Fruit fly (Drosophila melanogaster) whole organism, embryonic: ENCODE data around the gene CG32772.
A peak's percentile ranks its signal among the peaks of the same experiment; 100 is the strongest.

ENCODE experiments used
- Atf6 ChIP-seq: fragments of 200-800 bp; sonication (Bioruptor generic); IDR thresholded peaks from 2 replicates; pipeline ENCODE4 v1.3.6; 2022; ENCODE audit warnings: missing biosample characterization, missing genetic modification characterization
- CG10267 ChIP-seq: fragments of 200-800 bp; sonication (Bioruptor generic); optimal IDR thresholded peaks from 2 replicates; lab custom pipeline; 2018; ENCODE audit warnings: missing biosample characterization, mild to moderate bottlenecking, missing genetic modification characterization, moderate library complexity
- CG10565 ChIP-seq: fragments of 200-800 bp; sonication (Bioruptor generic); optimal IDR thresholded peaks from 3 replicates; lab custom pipeline; 2016; ENCODE audit warnings: missing biosample characterization, mild to moderate bottlenecking, missing genetic modification characterization
- CG11093 ChIP-seq: fragments of 200-800 bp; sonication (Bioruptor generic); IDR thresholded peaks from 3 replicates; pipeline ENCODE4 v1.3.6; 2022; ENCODE audit warnings: missing biosample characterization, missing genetic modification characterization
- CG12236 ChIP-seq: fragments of 200-800 bp; sonication (Bioruptor generic); optimal IDR thresholded peaks from 2 replicates; lab custom pipeline; 2016; ENCODE audit warnings: missing biosample characterization, missing genetic modification characterization
- CG1603 ChIP-seq: fragments of 200-800 bp; sonication (Bioruptor generic); optimal IDR thresholded peaks from 2 replicates; lab custom pipeline; 2019; ENCODE audit warnings: missing biosample characterization, mild to moderate bottlenecking, missing genetic modification characterization, moderate library complexity
- CG17328 ChIP-seq: fragments of 200-800 bp; sonication (Bioruptor generic); IDR thresholded peaks from 2 replicates; pipeline ENCODE4 v1.3.6; 2022; ENCODE audit warnings: missing biosample characterization, missing genetic modification characterization
- CG18764 ChIP-seq: fragments of 200-800 bp; sonication (Bioruptor generic); optimal IDR thresholded peaks from 3 replicates; lab custom pipeline; 2016; ENCODE audit warnings: missing biosample characterization, missing genetic modification characterization
- CG31441 ChIP-seq: fragments of 200-800 bp; sonication (Bioruptor generic); IDR thresholded peaks from 2 replicates; pipeline ENCODE4 v1.3.6; 2022; ENCODE audit warnings: missing biosample characterization, missing genetic modification characterization
- CG3163 ChIP-seq: fragments of 200-800 bp; sonication (Bioruptor generic); optimal IDR thresholded peaks from 3 replicates; lab custom pipeline; 2016; ENCODE audit warnings: missing biosample characterization, missing genetic modification characterization
- CG34376 ChIP-seq: fragments of 200-800 bp; sonication (Bioruptor generic); optimal IDR thresholded peaks from 2 replicates; lab custom pipeline; 2018; ENCODE audit warnings: missing biosample characterization, mild to moderate bottlenecking, missing genetic modification characterization
- CG3838 ChIP-seq: fragments of 200-800 bp; sonication (Bioruptor generic); optimal IDR thresholded peaks from 3 replicates; lab custom pipeline; 2016; ENCODE audit warnings: missing biosample characterization, missing genetic modification characterization
- CG3847 ChIP-seq: fragments of 200-800 bp; sonication (Bioruptor generic); IDR thresholded peaks from 2 replicates; pipeline ENCODE4 v1.3.6; 2022; ENCODE audit warnings: missing biosample characterization, missing genetic modification characterization
- CG4707 ChIP-seq: fragments of 200-800 bp; sonication (Bioruptor generic); optimal IDR thresholded peaks from 2 replicates; lab custom pipeline; 2018; ENCODE audit warnings: missing biosample characterization, mild to moderate bottlenecking, missing genetic modification characterization, moderate library complexity
- CG4854 ChIP-seq: fragments of 200-800 bp; sonication (Bioruptor generic); optimal IDR thresholded peaks from 2 replicates; lab custom pipeline; 2016; ENCODE audit warnings: missing biosample characterization, missing genetic modification characterization, inconsistent platforms
- CG7928 ChIP-seq: fragments of 200-800 bp; sonication (Bioruptor generic); optimal IDR thresholded peaks from 2 replicates; lab custom pipeline; 2017; ENCODE audit warnings: missing biosample characterization, mild to moderate bottlenecking, missing genetic modification characterization
- CG8089 ChIP-seq: fragments of 200-800 bp; sonication (Bioruptor generic); optimal IDR thresholded peaks from 3 replicates; lab custom pipeline; 2016; ENCODE audit warnings: missing biosample characterization, missing genetic modification characterization
- CG8388 ChIP-seq: fragments of 200-800 bp; sonication (Bioruptor generic); optimal IDR thresholded peaks from 2 replicates; lab custom pipeline; 2019; ENCODE audit warnings: missing biosample characterization, mild to moderate bottlenecking, missing genetic modification characterization, moderate library complexity
- Dbx ChIP-seq: fragments of 200-800 bp; sonication (Bioruptor generic); IDR thresholded peaks from 3 replicates; pipeline ENCODE4 v1.3.6; 2022; ENCODE audit warnings: missing biosample characterization, missing genetic modification characterization
- Dll ChIP-seq: fragments of 200-800 bp; sonication (Bioruptor generic); IDR thresholded peaks from 4 replicates; pipeline ENCODE4 v1.3.6; 2022; ENCODE audit warnings: missing biosample characterization, missing genetic modification characterization; ENCODE audit not compliant: partially characterized antibody
- Dp ChIP-seq: fragments of 200-800 bp; sonication (Bioruptor generic); optimal IDR thresholded peaks from 2 replicates; lab custom pipeline; 2018; ENCODE audit warnings: missing biosample characterization, mild to moderate bottlenecking, missing genetic modification characterization, moderate library complexity
- Drgx ChIP-seq: fragments of 200-800 bp; sonication (Bioruptor generic); IDR thresholded peaks from 2 replicates; pipeline ENCODE4 v1.3.6; 2022; ENCODE audit warnings: missing biosample characterization, missing genetic modification characterization
- Gsc ChIP-seq: fragments of 200-800 bp; sonication (Bioruptor generic); IDR thresholded peaks from 2 replicates; pipeline ENCODE4 v1.3.6; 2022; ENCODE audit warnings: missing biosample characterization, missing genetic modification characterization
- MBD-R2 ChIP-seq: fragments of 200-800 bp; sonication (Bioruptor generic); IDR thresholded peaks from 2 replicates; pipeline ENCODE4 v1.3.6; 2022; ENCODE audit warnings: missing biosample characterization, missing genetic modification characterization
- Mad ChIP-seq: fragments of 200-800 bp; sonication (Bioruptor generic); optimal IDR thresholded peaks from 2 replicates; lab custom pipeline; 2016; ENCODE audit warnings: missing biosample characterization, missing genetic modification characterization
- Nf-YC ChIP-seq: fragments of 200-800 bp; optimal IDR thresholded peaks from 3 replicates; lab custom pipeline; 2019; ENCODE audit warnings: missing biosample characterization, mild to moderate bottlenecking, missing genetic modification characterization, moderate library complexity
- Opbp ChIP-seq: fragments of 200-800 bp; sonication (Bioruptor generic); IDR thresholded peaks from 3 replicates; pipeline ENCODE4 v1.3.6; 2022; ENCODE audit warnings: missing biosample characterization, missing genetic modification characterization; ENCODE audit not compliant: partially characterized antibody
- Optix ChIP-seq: fragments of 200-800 bp; sonication (Bioruptor generic); IDR thresholded peaks from 3 replicates; pipeline ENCODE4 v1.3.6; 2022; ENCODE audit warnings: missing biosample characterization, missing genetic modification characterization
- Side ChIP-seq: fragments of 200-800 bp; sonication (Bioruptor generic); optimal IDR thresholded peaks from 2 replicates; lab custom pipeline; 2016; ENCODE audit warnings: missing biosample characterization, missing genetic modification characterization
- Sin3A ChIP-seq: fragments of >200 bp; optimal IDR thresholded peaks from 2 replicates; lab custom pipeline; 2018
- Sox102F ChIP-seq: fragments of 200-800 bp; sonication (Bioruptor generic); optimal IDR thresholded peaks from 2 replicates; lab custom pipeline; 2018; ENCODE audit warnings: missing biosample characterization, mild to moderate bottlenecking, missing genetic modification characterization, moderate library complexity
- Vsx1 ChIP-seq: fragments of 200-800 bp; sonication (Bioruptor generic); optimal IDR thresholded peaks from 2 replicates; lab custom pipeline; 2017; ENCODE audit warnings: missing biosample characterization, mild to moderate bottlenecking, missing genetic modification characterization, missing genetic modification reagents
- bigmax ChIP-seq: fragments of 200-800 bp; sonication (Bioruptor generic); optimal IDR thresholded peaks from 2 replicates; lab custom pipeline; 2018; ENCODE audit warnings: missing biosample characterization, mild to moderate bottlenecking, missing genetic modification characterization
- chn ChIP-seq: fragments of 200-800 bp; sonication (Bioruptor generic); optimal IDR thresholded peaks from 2 replicates; lab custom pipeline; 2016; ENCODE audit warnings: missing biosample characterization, missing genetic modification characterization
- croc ChIP-seq: fragments of 200-800 bp; sonication (Bioruptor generic); conservative IDR thresholded peaks from 3 replicates; pipeline ENCODE4 v1.3.6; 2022; ENCODE audit warnings: missing biosample characterization, missing genetic modification characterization
- dimm ChIP-seq: fragments of 200-800 bp; sonication (Bioruptor generic); IDR thresholded peaks from 2 replicates; pipeline ENCODE4 v1.3.6; 2022; ENCODE audit warnings: missing biosample characterization, missing genetic modification characterization
- dmrt11E ChIP-seq: fragments of 200-800 bp; sonication (Bioruptor generic); optimal IDR thresholded peaks from 3 replicates; lab custom pipeline; 2018; ENCODE audit warnings: missing biosample characterization, mild to moderate bottlenecking, missing genetic modification characterization, moderate library complexity
- dmrt99B ChIP-seq: fragments of 200-800 bp; sonication (Bioruptor generic); optimal IDR thresholded peaks from 2 replicates; lab custom pipeline; 2018; ENCODE audit warnings: missing biosample characterization, mild to moderate bottlenecking, missing genetic modification characterization, moderate library complexity
- emc ChIP-seq: fragments of 200-800 bp; sonication (Bioruptor generic); optimal IDR thresholded peaks from 2 replicates; lab custom pipeline; 2016; ENCODE audit warnings: missing biosample characterization, missing genetic modification characterization
- ems ChIP-seq: fragments of 200-800 bp; sonication (Bioruptor generic); optimal IDR thresholded peaks from 3 replicates; lab custom pipeline; 2016; ENCODE audit warnings: missing biosample characterization, missing genetic modification characterization
- esg ChIP-seq: fragments of 200-800 bp; sonication (Bioruptor generic); conservative IDR thresholded peaks from 2 replicates; pipeline ENCODE4 v1.3.6; 2022; ENCODE audit warnings: missing biosample characterization, missing genetic modification characterization
- fd64A ChIP-seq: fragments of 200-800 bp; sonication (Bioruptor generic); optimal IDR thresholded peaks from 3 replicates; lab custom pipeline; 2018; ENCODE audit warnings: missing biosample characterization, mild to moderate bottlenecking, missing genetic modification characterization
- grn ChIP-seq: fragments of 200-800 bp; sonication (Bioruptor generic); optimal IDR thresholded peaks from 3 replicates; lab custom pipeline; 2017; ENCODE audit warnings: missing biosample characterization, missing genetic modification characterization
- hb ChIP-seq: fragments of 200-800 bp; sonication (Bioruptor generic); IDR thresholded peaks from 3 replicates; pipeline ENCODE4 v1.3.6; 2022; ENCODE audit warnings: missing biosample characterization, missing genetic modification characterization; ENCODE audit not compliant: partially characterized antibody
- klu ChIP-seq: fragments of 200-800 bp; sonication (Bioruptor generic); IDR thresholded peaks from 2 replicates; pipeline ENCODE4 v1.3.6; 2022; ENCODE audit warnings: missing biosample characterization, missing genetic modification characterization
- knrl ChIP-seq: fragments of 200-800 bp; sonication (Bioruptor generic); IDR thresholded peaks from 3 replicates; pipeline ENCODE4 v1.3.6; 2022; ENCODE audit warnings: missing biosample characterization, missing genetic modification characterization; ENCODE audit not compliant: partially characterized antibody
- lab ChIP-seq: fragments of 200-800 bp; sonication (Bioruptor generic); optimal IDR thresholded peaks from 3 replicates; lab custom pipeline; 2017; ENCODE audit warnings: missing biosample characterization, missing genetic modification characterization, mild to moderate bottlenecking, moderate library complexity, missing genetic modification reagents
- nerfin-2 ChIP-seq: fragments of 200-800 bp; sonication (Bioruptor generic); IDR thresholded peaks from 2 replicates; pipeline ENCODE4 v1.3.6; 2022; ENCODE audit warnings: missing biosample characterization, missing genetic modification characterization; ENCODE audit not compliant: partially characterized antibody
- nmo ChIP-seq: fragments of 200-800 bp; sonication (Bioruptor generic); optimal IDR thresholded peaks from 2 replicates; lab custom pipeline; 2018; ENCODE audit warnings: missing biosample characterization, mild to moderate bottlenecking, missing genetic modification characterization, moderate library complexity
- pan ChIP-seq, 4 experiments: fragments of >200 bp in 3 of 4; fragments of 200-800 bp in 1 of 4; sonication (Bioruptor generic) in 1 of 4; optimal IDR thresholded peaks in 3 of 4; IDR thresholded peaks in 1 of 4; 2 replicates each; pipeline versions ENCODE4 v1.3.6 to Lab custom; 2017 to 2022; ENCODE audit warnings: missing biosample characterization in 2 of 4, missing genetic modification characterization in 2 of 4, mixed read lengths in 1 of 4
- sqz ChIP-seq: fragments of 200-800 bp; sonication (Bioruptor generic); optimal IDR thresholded peaks from 3 replicates; lab custom pipeline; 2018; ENCODE audit warnings: missing biosample characterization, mild to moderate bottlenecking, missing genetic modification characterization

Gene CG32772

dm6 chrX:4908926-4909432, at the start of gene CG32772 (continued):
- TF ChIP-seq CG3847 (GFP tag; lab: Robert Waterston, UW): no peak
- TF ChIP-seq nerfin-2 (GFP tag; lab: Robert Waterston, UW): peak; percentile 88
- no peak for TF ChIP-seq Dbx
- TF ChIP-seq dmrt99B (tag; lab: Kevin White, UChicago): no peak
- no peak for TF ChIP-seq CG3163 (GFP tag; lab: Kevin White, UChicago)
- TF ChIP-seq CG8388 (GFP tag; lab: Kevin White, UChicago): no peak
- peak; percentile 97 for TF ChIP-seq Drgx (GFP tag; lab: Robert Waterston, UW)
- no peak for TF ChIP-seq fd64A (GFP tag; lab: Kevin White, UChicago)
- no peak for TF ChIP-seq bigmax (GFP tag; lab: Kevin White, UChicago)
- no peak for TF ChIP-seq grn (GFP tag; lab: Kevin White, UChicago)
- TF ChIP-seq CG4707 (GFP tag; lab: Kevin White, UChicago): no peak
- TF ChIP-seq CG4854: no peak
- TF ChIP-seq dimm: no peak
- TF ChIP-seq Dll (GFP tag; lab: Robert Waterston, UW): peak; percentile 74
- TF ChIP-seq klu (GFP tag; lab: Robert Waterston, UW): no peak
- peak; percentile 88 for TF ChIP-seq Opbp (GFP tag; lab: Robert Waterston, UW)
- TF ChIP-seq CG17328 (GFP tag; lab: Robert Waterston, UW): no peak
- no peak for TF ChIP-seq CG12236 (GFP tag; lab: Kevin White, UChicago)
- no peak for TF ChIP-seq Atf6 (GFP tag; lab: Robert Waterston, UW)
- TF ChIP-seq croc (GFP tag; lab: Robert Waterston, UW): no peak
- TF ChIP-seq esg (GFP tag; lab: Robert Waterston, UW): no peak
- TF ChIP-seq chn: no peak
- peak; percentile 1 for TF ChIP-seq CG1603
- no peak for TF ChIP-seq CG18764 (GFP tag; lab: Kevin White, UChicago)
- TF ChIP-seq Vsx1: peak; percentile 39
- no peak for TF ChIP-seq lab (GFP tag; lab: Kevin White, UChicago)
- TF ChIP-seq dmrt11E (tag; lab: Kevin White, UChicago): no peak
- no peak for TF ChIP-seq Side (GFP tag; lab: Kevin White, UChicago)
- no peak for TF ChIP-seq CG3838
- peak; percentile 15 for TF ChIP-seq Sin3A
- no peak for TF ChIP-seq nmo (GFP tag; lab: Kevin White, UChicago)
- TF ChIP-seq Nf-YC (tag; lab: Kevin White, UChicago): peak; percentile 33
- peak; percentile 75; the same call in 2 of the 3 replicates for TF ChIP-seq hb (GFP tag; lab: Robert Waterston, UW)
- TF ChIP-seq CG11093 (GFP tag; lab: Robert Waterston, UW): no peak
- no peak for TF ChIP-seq emc (GFP tag; lab: Kevin White, UChicago)
- no peak for TF ChIP-seq Sox102F (GFP tag; lab: Kevin White, UChicago)
- TF ChIP-seq Gsc (GFP tag; lab: Robert Waterston, UW): no peak
- TF ChIP-seq CG10267 (tag; lab: Kevin White, UChicago): peak; percentile 7
- TF ChIP-seq pan (optimal IDR thresholded peaks at IDR 0.05; lab: Kevin White, UChicago): no peak
- TF ChIP-seq pan (GFP tag; optimal IDR thresholded peaks at IDR 0.05 in 1 of 2, IDR thresholded peaks at IDR 0.05 in 1 of 2): no peak
- no peak for TF ChIP-seq CG7928 (GFP tag; lab: Kevin White, UChicago)
- TF ChIP-seq Mad (GFP tag; lab: Kevin White, UChicago): no peak
- no peak for TF ChIP-seq ems (GFP tag; lab: Kevin White, UChicago)
- peak; percentile 69 for TF ChIP-seq knrl
- TF ChIP-seq Dp: peak; percentile 89
- no peak for TF ChIP-seq Optix (GFP tag; lab: Robert Waterston, UW)
- TF ChIP-seq sqz (GFP tag; lab: Kevin White, UChicago): peak; percentile 87
- TF ChIP-seq CG10565: no peak
- TF ChIP-seq CG34376 (GFP tag; lab: Kevin White, UChicago): no peak
- TF ChIP-seq CG31441 (GFP tag; lab: Robert Waterston, UW): no peak; the same call in 1 of the 2 replicates
- no peak for TF ChIP-seq CG8089 (GFP tag; lab: Kevin White, UChicago)
- TF ChIP-seq MBD-R2: no peak
